Worm (Caenorhabditis elegans): ENCODE results near the gene pax-2.

The pax-2 gene

ce11 chrIV:4215349-4215748 is 11.2 kb upstream of the pax-2 start (continued):
- TF ChIP-seq hlh-11 (tag; optimal IDR thresholded peaks at IDR 0.05) (peak; percentile 80), nhr-77 (tag; optimal IDR thresholded peaks at IDR 0.05) (no peak), spr-1 (tag; optimal IDR thresholded peaks at IDR 0.05) (no peak), nhr-10 (tag; optimal IDR thresholded peaks at IDR 0.05) (peak; percentile 60), mep-1 (tag; optimal IDR thresholded peaks at IDR 0.05) (peak; percentile 80), mdl-1 (tag; optimal IDR thresholded peaks at IDR 0.05) (peak; percentile 19 to 90), lin-1 (GFP tag; IDR thresholded peaks at IDR 0.05) (no peak), ceh-44 (GFP tag; IDR thresholded peaks at IDR 0.05) (no peak), aly-2 (tag; optimal IDR thresholded peaks at IDR 0.05) (no peak), nhr-76 (tag; optimal IDR thresholded peaks at IDR 0.05) (no peak), ceh-62 (tag; optimal IDR thresholded peaks at IDR 0.05) (no peak), egl-43 (GFP tag; IDR thresholded peaks at IDR 0.05) (no peak), cey-2 (tag; optimal IDR thresholded peaks at IDR 0.05; ENCODE audit: borderline replicate concordance, insufficient read depth) (no peak), fos-1 (tag; optimal IDR thresholded peaks at IDR 0.05) (no peak), nhr-237 (tag; optimal IDR thresholded peaks at IDR 0.05) (no peak), lsy-2 (tag; optimal IDR thresholded peaks at IDR 0.05) (peak; percentile 47 to 78), fkh-10 (GFP tag; optimal IDR thresholded peaks at IDR 0.05) (peak; percentile 28), nhr-102 (tag; optimal IDR thresholded peaks at IDR 0.05) (no peak), dve-1 (tag; optimal IDR thresholded peaks at IDR 0.05; ENCODE audit: insufficient read depth) (peak; percentile 82), hif-1 (tag; optimal IDR thresholded peaks at IDR 0.05) (peak in 1 of 2 experiments; percentile 57), madf-9 (GFP tag; conservative IDR thresholded peaks at IDR 0.05) (no peak), php-3 (GFP tag; IDR thresholded peaks at IDR 0.05) (no peak), nhr-6 (tag; optimal IDR thresholded peaks at IDR 0.05) (peak; percentile 39), ama-1 (optimal IDR thresholded peaks at IDR 0.05) (no peak), snpc-4 (tag; optimal IDR thresholded peaks at IDR 0.05) (no peak), lir-3 (tag; optimal IDR thresholded peaks at IDR 0.05) (no peak), arid-1 (GFP tag; conservative IDR thresholded peaks at IDR 0.05) (no peak), lin-13 (GFP tag; optimal IDR thresholded peaks at IDR 0.05) (peak; percentile 9), ctbp-1 (GFP tag; IDR thresholded peaks at IDR 0.05) (no peak), gei-8 (GFP tag; optimal IDR thresholded peaks at IDR 0.05) (no peak), zag-1 (tag; optimal IDR thresholded peaks at IDR 0.05) (no peak), lin-29 (GFP tag; IDR thresholded peaks at IDR 0.05) (no peak), nhr-111 (GFP tag; optimal IDR thresholded peaks at IDR 0.05) (no peak), R02D3.7 (tag; optimal IDR thresholded peaks at IDR 0.05) (no peak), daf-19 (GFP tag; conservative IDR thresholded peaks at IDR 0.05) (no peak), nhr-41 (GFP tag; IDR thresholded peaks at IDR 0.05) (no peak), ceh-32 (tag; optimal IDR thresholded peaks at IDR 0.05; ENCODE audit: poor library complexity) (no peak), ceh-20 (GFP tag; IDR thresholded peaks at IDR 0.05) (no peak), mxl-3 (GFP tag; optimal IDR thresholded peaks at IDR 0.05) (peak; percentile 85), attf-4 (tag; optimal IDR thresholded peaks at IDR 0.05) (no peak), nhr-25 (tag; optimal IDR thresholded peaks at IDR 0.05; ENCODE audit: borderline replicate concordance, insufficient read depth) (no peak), ztf-11 (tag; optimal IDR thresholded peaks at IDR 0.05) (no peak), F44E2.7 (GFP tag; IDR thresholded peaks at IDR 0.05) (no peak), rbr-2 (tag; optimal IDR thresholded peaks at IDR 0.05) (peak; percentile 46), ceh-28 (tag; optimal IDR thresholded peaks at IDR 0.05) (no peak), daf-12 (tag; optimal IDR thresholded peaks at IDR 0.05) (no peak), tra-1 (GFP tag; IDR thresholded peaks at IDR 0.05) (no peak), jun-1 (tag; optimal IDR thresholded peaks at IDR 0.05) (no peak), nhr-28 (tag; optimal IDR thresholded peaks at IDR 0.05) (peak; percentile 90), nhr-48 (tag; optimal IDR thresholded peaks at IDR 0.05) (peak; percentile 37), Y75B8A.6 (GFP tag; IDR thresholded peaks at IDR 0.05) (no peak), hlh-30 (tag; optimal IDR thresholded peaks at IDR 0.05; ENCODE audit: insufficient read depth) (peak; percentile 91)

Measured in whole organism, L4 larva.